Worm (Caenorhabditis elegans): ENCODE results near the gene bath-2.
"Not testable (repeated sequence)": the region's sequence is repeated elsewhere in the genome, so short reads cannot be mapped to it uniquely, and the experiment has no call there.

bath-2 gene

DNA sequence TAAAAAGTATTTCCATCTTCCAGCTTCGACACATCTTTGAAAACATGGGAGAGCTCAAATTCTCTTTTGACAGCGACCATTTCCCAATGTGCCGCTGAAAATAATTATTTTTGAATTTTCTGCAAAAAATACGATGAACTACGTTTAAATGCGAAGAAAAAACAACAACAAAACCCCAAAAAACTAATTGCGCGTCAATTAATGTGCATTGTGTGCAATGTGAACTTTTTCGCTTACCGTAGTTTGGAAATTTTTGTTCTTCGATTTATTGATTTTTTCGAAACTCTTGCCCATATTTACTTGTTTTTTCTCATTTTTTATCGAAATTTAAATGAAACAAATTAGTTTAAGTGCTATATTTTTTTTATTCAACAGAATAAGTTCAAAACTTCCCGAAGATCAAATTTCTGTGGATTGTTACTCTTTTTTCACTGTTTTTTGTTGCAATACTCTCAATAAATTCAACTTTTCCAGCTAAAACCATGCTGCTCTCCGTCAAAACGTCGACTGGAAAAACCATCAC is at the start of gene bath-2, which contains the start of gene F52C6.4:
Gene bath-2 (minus strand): TSS at position 101 of the 523 bp plus-strand sequence.
Gene F52C6.4 (plus strand): TSS at position 473 of the 523 bp plus-strand sequence.
- no peak for TF ChIP-seq tbx-37 (GFP tag; conservative IDR thresholded peaks at IDR 0.05)
- no peak for TF ChIP-seq scrt-1 (GFP tag; IDR thresholded peaks at IDR 0.05)
- no peak for TF ChIP-seq hmg-4 (GFP tag; optimal IDR thresholded peaks at IDR 0.05)
- TF ChIP-seq B0310.2 (tag; optimal IDR thresholded peaks at IDR 0.05) = no peak
- no peak for TF ChIP-seq ama-1 (optimal IDR thresholded peaks at IDR 0.05)
- TF ChIP-seq pes-1 (GFP tag; IDR thresholded peaks at IDR 0.05) = no peak
- TF ChIP-seq tbx-11 (GFP tag; IDR thresholded peaks at IDR 0.05) = no peak

DNA sequence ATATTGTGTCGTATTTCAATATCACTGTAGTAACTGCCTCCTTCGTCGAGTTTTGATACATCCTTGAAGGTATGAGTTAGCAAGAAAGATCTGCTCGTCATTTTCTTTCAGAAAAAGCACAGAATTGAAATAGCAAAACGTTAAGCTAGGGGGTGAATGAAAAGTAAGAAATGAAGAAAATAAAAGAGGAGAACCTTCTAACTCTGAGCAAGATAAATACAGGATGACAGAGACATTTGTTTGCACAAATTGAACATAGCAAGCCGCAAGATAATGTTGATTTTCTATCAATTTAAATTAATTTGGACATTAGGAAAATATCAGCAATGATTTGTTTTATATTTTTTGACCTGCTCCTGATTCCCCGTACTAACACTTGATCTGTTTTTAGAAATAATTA is 33.0 kb upstream of the bath-2 start, which contains the start of gene math-49:
Gene math-49 (minus strand): TSS at position 101 of the 400 bp plus-strand sequence.
- not testable (repeated sequence) for TF ChIP-seq F13C5.2 (tag; optimal IDR thresholded peaks at IDR 0.05); ceh-13 (GFP tag; optimal IDR thresholded peaks at IDR 0.05); ets-7 (tag; optimal IDR thresholded peaks at IDR 0.05)

DNA sequence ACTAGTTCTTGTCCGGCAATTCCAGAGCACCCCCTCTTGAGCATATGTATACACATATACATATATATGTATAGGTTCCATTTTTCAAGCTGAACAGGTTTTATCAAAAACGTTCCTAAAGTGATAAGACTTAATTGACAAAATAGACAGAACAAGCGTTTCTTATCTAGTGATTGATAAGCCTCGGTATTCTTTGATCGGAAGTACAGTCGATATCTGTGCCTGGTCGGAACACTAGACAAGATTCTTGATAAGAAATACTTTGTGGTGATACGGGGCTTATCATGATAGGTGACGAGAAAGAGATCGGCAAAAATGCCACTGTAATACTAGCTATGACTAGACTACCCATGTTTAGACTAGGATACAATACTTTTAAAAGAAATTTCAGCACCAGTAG is 26.6 kb upstream of the bath-2 start:
- TF ChIP-seq sea-1 (GFP tag; conservative IDR thresholded peaks at IDR 0.05) (no peak), tbx-37 (GFP tag; conservative IDR thresholded peaks at IDR 0.05) (no peak), hmg-4 (GFP tag; optimal IDR thresholded peaks at IDR 0.05) (no peak), ceh-13 (GFP tag; optimal IDR thresholded peaks at IDR 0.05) (no peak), hnd-1 (tag; optimal IDR thresholded peaks at IDR 0.05) (no peak), tra-4 (tag; optimal IDR thresholded peaks at IDR 0.05) (no peak), aly-1 (tag; optimal IDR thresholded peaks at IDR 0.05) (no peak), scrt-1 (GFP tag; IDR thresholded peaks at IDR 0.05) (no peak), ama-1 (optimal IDR thresholded peaks at IDR 0.05) (no peak), tbx-11 (GFP tag; IDR thresholded peaks at IDR 0.05) (no peak), hmbx-1 (tag; optimal IDR thresholded peaks at IDR 0.05) (no peak), pes-1 (GFP tag; IDR thresholded peaks at IDR 0.05) (no peak), flt-1 (GFP tag; IDR thresholded peaks at IDR 0.05) (no peak), F13C5.2 (tag; optimal IDR thresholded peaks at IDR 0.05) (no peak), B0310.2 (tag; optimal IDR thresholded peaks at IDR 0.05) (no peak), ets-7 (tag; optimal IDR thresholded peaks at IDR 0.05) (no peak), ceh-36 (tag; optimal IDR thresholded peaks at IDR 0.05) (no peak)

DNA sequence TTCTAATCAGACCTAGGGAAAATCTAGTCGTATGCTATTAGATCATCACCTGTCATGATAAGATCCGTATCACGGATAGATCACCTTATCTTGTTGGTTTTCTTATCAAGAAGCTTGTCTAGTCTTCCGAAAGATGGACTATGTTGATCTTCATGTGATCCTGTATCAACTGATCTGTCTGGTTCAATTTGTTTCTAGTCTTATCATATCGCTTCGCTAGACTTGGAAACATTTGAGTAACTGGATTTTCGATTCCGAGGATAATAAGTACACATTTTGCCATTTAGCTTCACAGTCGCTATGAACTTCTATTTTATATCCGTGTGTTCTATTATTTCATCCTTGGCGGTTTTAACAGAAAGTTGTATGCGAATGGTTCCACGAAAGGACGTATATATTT is 25.8 kb upstream of the bath-2 start, which contains the start of gene ZK250.2:
Gene ZK250.2 (plus strand): TSS at position 301 of the 400 bp plus-strand sequence.
- not testable (repeated sequence) for TF ChIP-seq tra-4 (tag; optimal IDR thresholded peaks at IDR 0.05); tbx-11 (GFP tag; IDR thresholded peaks at IDR 0.05); aly-1 (tag; optimal IDR thresholded peaks at IDR 0.05)

DNA sequence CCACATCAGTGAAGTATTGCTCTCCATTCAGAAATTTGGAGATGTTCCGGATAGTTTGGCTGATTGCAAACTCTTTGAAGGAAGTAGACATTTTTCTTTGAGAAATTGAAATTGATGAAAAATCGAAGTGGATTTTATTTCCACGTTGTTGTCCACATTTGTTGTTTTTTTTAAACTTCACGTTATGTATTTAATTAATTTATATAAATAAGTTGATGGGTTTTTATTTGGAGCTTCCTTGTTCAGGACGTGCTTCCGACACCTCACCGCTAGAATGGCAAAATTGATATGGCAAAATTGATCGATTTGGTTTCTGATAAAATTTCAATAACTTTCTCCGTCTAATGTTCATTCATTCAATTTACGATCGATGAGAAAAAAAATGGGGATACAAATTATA is 23.9 kb upstream of the bath-2 start, which contains the start of gene math-48:
Gene math-48 (minus strand): TSS at position 101 of the 400 bp plus-strand sequence.
- no peak for TF ChIP-seq ama-1 (optimal IDR thresholded peaks at IDR 0.05)
- no peak for TF ChIP-seq tbx-37 (GFP tag; conservative IDR thresholded peaks at IDR 0.05)
- TF ChIP-seq pes-1 (GFP tag; IDR thresholded peaks at IDR 0.05) = no peak
- TF ChIP-seq hmbx-1 (tag; optimal IDR thresholded peaks at IDR 0.05) = no peak
- TF ChIP-seq tbx-11 (GFP tag; IDR thresholded peaks at IDR 0.05) = no peak
- no peak for TF ChIP-seq flt-1 (GFP tag; IDR thresholded peaks at IDR 0.05)
- no peak for TF ChIP-seq F13C5.2 (tag; optimal IDR thresholded peaks at IDR 0.05)
- TF ChIP-seq B0310.2 (tag; optimal IDR thresholded peaks at IDR 0.05) = no peak
- TF ChIP-seq hmg-4 (GFP tag; optimal IDR thresholded peaks at IDR 0.05) = no peak
- TF ChIP-seq tra-4 (tag; optimal IDR thresholded peaks at IDR 0.05) = no peak
- no peak for TF ChIP-seq scrt-1 (GFP tag; IDR thresholded peaks at IDR 0.05)
- no peak for TF ChIP-seq ceh-36 (tag; optimal IDR thresholded peaks at IDR 0.05)
- TF ChIP-seq ceh-13 (GFP tag; optimal IDR thresholded peaks at IDR 0.05) = no peak
- TF ChIP-seq hnd-1 (tag; optimal IDR thresholded peaks at IDR 0.05) = no peak
- TF ChIP-seq aly-1 (tag; optimal IDR thresholded peaks at IDR 0.05) = no peak
- no peak for TF ChIP-seq sea-1 (GFP tag; conservative IDR thresholded peaks at IDR 0.05)

DNA sequence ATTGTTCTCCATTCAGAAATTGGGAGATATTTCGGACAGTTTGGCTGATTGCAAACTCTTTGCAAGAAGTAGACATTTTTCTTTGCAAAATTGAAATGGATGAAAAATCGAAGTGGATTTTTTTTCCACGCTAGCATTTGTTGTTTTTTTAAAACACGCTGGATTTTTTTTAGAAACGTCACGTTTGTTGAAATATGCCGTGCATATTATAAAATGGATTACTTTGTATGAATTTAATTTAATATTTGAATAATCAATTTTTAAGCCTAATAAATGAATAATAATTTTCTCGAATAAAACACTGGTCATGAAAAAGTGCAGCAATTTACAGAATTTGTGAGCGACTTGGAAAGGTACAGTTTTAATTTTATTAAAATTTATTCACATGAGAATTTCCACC is 22.5 kb upstream of the bath-2 start, which contains the start of gene ZK250.14:
Gene ZK250.14 (minus strand): TSS at position 101 of the 400 bp plus-strand sequence.
- TF ChIP-seq hmg-4 (GFP tag; optimal IDR thresholded peaks at IDR 0.05) (no peak), tbx-37 (GFP tag; conservative IDR thresholded peaks at IDR 0.05) (no peak), ceh-13 (GFP tag; optimal IDR thresholded peaks at IDR 0.05) (no peak), aly-1 (tag; optimal IDR thresholded peaks at IDR 0.05) (no peak), tbx-11 (GFP tag; IDR thresholded peaks at IDR 0.05) (no peak), hnd-1 (tag; optimal IDR thresholded peaks at IDR 0.05) (no peak), ceh-36 (tag; optimal IDR thresholded peaks at IDR 0.05) (no peak), ama-1 (optimal IDR thresholded peaks at IDR 0.05) (no peak), tra-4 (tag; optimal IDR thresholded peaks at IDR 0.05) (no peak), pes-1 (GFP tag; IDR thresholded peaks at IDR 0.05) (no peak), ets-7 (tag; optimal IDR thresholded peaks at IDR 0.05) (no peak), scrt-1 (GFP tag; IDR thresholded peaks at IDR 0.05) (no peak), B0310.2 (tag; optimal IDR thresholded peaks at IDR 0.05) (no peak), sea-1 (GFP tag; conservative IDR thresholded peaks at IDR 0.05) (no peak), hmbx-1 (tag; optimal IDR thresholded peaks at IDR 0.05) (no peak)

DNA sequence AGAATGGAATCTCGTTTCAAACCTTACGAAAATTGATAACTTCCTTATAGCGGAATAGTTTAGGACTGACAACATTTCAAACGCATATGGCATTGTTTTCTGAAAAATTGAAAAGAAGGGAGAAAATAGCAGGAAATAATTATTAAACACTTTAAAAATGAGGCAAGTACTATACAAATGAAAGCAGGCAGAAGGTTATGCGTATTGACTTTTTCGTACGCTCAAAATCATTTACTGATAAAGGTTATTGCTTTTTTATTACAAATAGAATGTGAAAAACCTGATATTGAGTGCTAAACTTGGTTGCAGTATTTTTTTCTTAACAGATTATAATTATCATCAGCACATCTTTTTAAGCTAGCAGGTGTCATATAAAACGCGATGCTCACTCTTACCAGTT is 17.1 kb upstream of the bath-2 start, which contains the start of gene ZK250.13:
Gene ZK250.13 (minus strand): TSS at position 101 of the 400 bp plus-strand sequence.
- TF ChIP-seq hnd-1 (tag; optimal IDR thresholded peaks at IDR 0.05) (no peak), tbx-11 (GFP tag; IDR thresholded peaks at IDR 0.05) (no peak), scrt-1 (GFP tag; IDR thresholded peaks at IDR 0.05) (no peak), ceh-13 (GFP tag; optimal IDR thresholded peaks at IDR 0.05) (no peak), ets-7 (tag; optimal IDR thresholded peaks at IDR 0.05) (no peak), F13C5.2 (tag; optimal IDR thresholded peaks at IDR 0.05) (no peak), sea-1 (GFP tag; conservative IDR thresholded peaks at IDR 0.05) (no peak), hmbx-1 (tag; optimal IDR thresholded peaks at IDR 0.05) (no peak), tbx-37 (GFP tag; conservative IDR thresholded peaks at IDR 0.05) (no peak), tra-4 (tag; optimal IDR thresholded peaks at IDR 0.05) (no peak), ceh-36 (tag; optimal IDR thresholded peaks at IDR 0.05) (no peak), ama-1 (optimal IDR thresholded peaks at IDR 0.05) (no peak), aly-1 (tag; optimal IDR thresholded peaks at IDR 0.05) (no peak)
